Fruit fly (Drosophila melanogaster): ENCODE measurements around the gene CG18178.

CG18178 gene

DNA sequence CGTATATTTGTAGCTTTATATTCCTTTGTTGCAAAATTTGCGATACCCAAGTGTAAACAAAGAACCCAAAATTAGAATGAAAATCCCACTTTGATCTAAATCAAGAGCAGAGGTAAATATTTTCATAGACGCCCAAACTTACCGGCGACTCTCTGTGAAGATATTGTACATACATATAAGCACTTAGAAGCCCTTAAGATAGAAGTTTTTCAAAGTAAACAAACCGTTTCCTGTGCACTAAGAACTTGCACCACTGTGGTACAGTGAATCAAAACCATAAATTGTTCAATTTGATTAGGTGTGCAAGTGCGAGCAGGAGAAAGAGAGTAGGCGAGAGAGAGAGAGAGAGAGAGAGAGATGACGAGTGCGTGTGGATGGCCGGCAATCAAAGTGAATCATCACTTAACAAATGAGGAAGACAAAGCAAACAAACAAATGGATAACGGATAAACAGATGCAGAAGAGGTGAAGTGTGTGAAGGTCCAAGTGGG is 40.9 kb downstream of the CG18178 start (continued):
- TF ChIP-seq CG10321 (GFP tag; IDR thresholded peaks at IDR 0.05): peak; percentile 68
- TF ChIP-seq ATbp (GFP tag; optimal IDR thresholded peaks at IDR 0.05): peak; percentile 41
- no peak for TF ChIP-seq CG13775 (GFP tag; optimal IDR thresholded peaks at IDR 0.05)
- peak; percentile 6; the same call in 1 of the 2 replicates for TF ChIP-seq Bgb (GFP tag; IDR thresholded peaks at IDR 0.05; ENCODE audit: partially characterized antibody)
- TF ChIP-seq CG2129 (GFP tag; IDR thresholded peaks at IDR 0.05; ENCODE audit: partially characterized antibody): no peak
- peak; percentile 63 for TF ChIP-seq Med (GFP tag)
- no peak for TF ChIP-seq jumu (GFP tag; optimal IDR thresholded peaks at IDR 0.05)
- peak; percentile 69 for TF ChIP-seq CG1832 (GFP tag; optimal IDR thresholded peaks at IDR 0.05)
- TF ChIP-seq sqz (GFP tag; optimal IDR thresholded peaks at IDR 0.05): peak; percentile 13
- peak; percentile 16 for TF ChIP-seq CG4707 (GFP tag; optimal IDR thresholded peaks at IDR 0.05)

- peak; percentile 56; the same call in 1 of the 3 replicates for TF ChIP-seq sr (GFP tag; IDR thresholded peaks at IDR 0.05)
- TF ChIP-seq gt (GFP tag; IDR thresholded peaks at IDR 0.05): no peak
- TF ChIP-seq sc (optimal IDR thresholded peaks at IDR 0.05): no peak
- TF ChIP-seq sc (GFP tag; optimal IDR thresholded peaks at IDR 0.05): no peak
- TF ChIP-seq CG17385 (GFP tag; optimal IDR thresholded peaks at IDR 0.05): peak; percentile 37
- 0 out of 2 replicates have a peak, but pooled peaks have one; percentile 9 for TF ChIP-seq Drgx (GFP tag; IDR thresholded peaks at IDR 0.05)
- TF ChIP-seq phol (tag; optimal IDR thresholded peaks at IDR 0.05): no peak
- peak; percentile 4 for TF ChIP-seq ftz-f1 (GFP tag; optimal IDR thresholded peaks at IDR 0.05)
- TF ChIP-seq gce (GFP tag; IDR thresholded peaks at IDR 0.05): no peak
Measured at dm6 chr3L:9677260-9677659, 41.7 kb downstream of the CG18178 start.

- TF ChIP-seq zen2 (GFP tag; IDR thresholded peaks at IDR 0.05; ENCODE audit: partially characterized antibody): peak; percentile 67; the same call in 2 of the 3 replicates
- TF ChIP-seq crp (GFP tag; optimal IDR thresholded peaks at IDR 0.05): peak in 1 of 2 experiments; percentile 81
- peak; percentile 22 for TF ChIP-seq CG17385 (GFP tag; optimal IDR thresholded peaks at IDR 0.05)
- no peak for TF ChIP-seq BEAF-32 (GFP tag; optimal IDR thresholded peaks at IDR 0.05)
- no peak for TF ChIP-seq CG2202 (tag; optimal IDR thresholded peaks at IDR 0.05)
- no peak for TF ChIP-seq otp (GFP tag; IDR thresholded peaks at IDR 0.05)
- TF ChIP-seq Drgx (GFP tag; IDR thresholded peaks at IDR 0.05): peak; percentile 73
- TF ChIP-seq CG17186 (GFP tag; optimal IDR thresholded peaks at IDR 0.05): no peak
- peak; percentile 49 for TF ChIP-seq Fer1 (GFP tag; optimal IDR thresholded peaks at IDR 0.05)
- TF ChIP-seq CG12391 (tag; optimal IDR thresholded peaks at IDR 0.05): no peak
- TF ChIP-seq Adf1 (GFP tag; IDR thresholded peaks at IDR 0.05): peak; percentile 70; the same call in 1 of the 2 replicates
- TF ChIP-seq Dll (GFP tag; IDR thresholded peaks at IDR 0.05; ENCODE audit: partially characterized antibody): peak; percentile 64
- no peak for TF ChIP-seq CG15696 (tag; optimal IDR thresholded peaks at IDR 0.05)
- no peak for TF ChIP-seq gcm (GFP tag; optimal IDR thresholded peaks at IDR 0.05)
- peak; percentile 15 for TF ChIP-seq MTF-1 (GFP tag; optimal IDR thresholded peaks at IDR 0.05; ENCODE audit: borderline replicate concordance)
- TF ChIP-seq Atf6 (GFP tag; IDR thresholded peaks at IDR 0.05): 0 out of 2 replicates have a peak, but pooled peaks have one; percentile 48
- no peak for TF ChIP-seq tin (GFP tag; optimal IDR thresholded peaks at IDR 0.05)
- TF ChIP-seq unc-4 (GFP tag; IDR thresholded peaks at IDR 0.05; ENCODE audit: partially characterized antibody): 0 out of 2 replicates have a peak, but pooled peaks have one; percentile 33
- TF ChIP-seq CG15514 (GFP tag; optimal IDR thresholded peaks at IDR 0.05): no peak
- no peak for TF ChIP-seq Dref (GFP tag; IDR thresholded peaks at IDR 0.05)
- TF ChIP-seq CG34224 (GFP tag; IDR thresholded peaks at IDR 0.05; ENCODE audit: partially characterized antibody): peak; percentile 72
- TF ChIP-seq tx (GFP tag; optimal IDR thresholded peaks at IDR 0.05): no peak
- no peak for TF ChIP-seq btn (GFP tag; optimal IDR thresholded peaks at IDR 0.05)
- TF ChIP-seq CG11093 (GFP tag; IDR thresholded peaks at IDR 0.05): no peak
- TF ChIP-seq pzg (GFP tag; optimal IDR thresholded peaks at IDR 0.05): no peak
- TF ChIP-seq Doc3 (GFP tag; IDR thresholded peaks at IDR 0.05; ENCODE audit: partially characterized antibody): peak; percentile 56; the same call in 2 of the 3 replicates
- peak; percentile 64 to 98 for TF ChIP-seq Trl (optimal IDR thresholded peaks at IDR 0.05)
- TF ChIP-seq Trl (GFP tag; optimal IDR thresholded peaks at IDR 0.05): peak; percentile 18
- TF ChIP-seq gro (GFP tag; optimal IDR thresholded peaks at IDR 0.05): peak; percentile 8
- peak in 1 of 2 experiments; percentile 23 for TF ChIP-seq eve (GFP tag; optimal IDR thresholded peaks at IDR 0.05)
Measured at dm6 chr3L:9675528-9675963, 43.4 kb downstream of the CG18178 start.

Data from whole organism, embryonic.